Worm (Caenorhabditis elegans) whole organism, midembryonic: ENCODE results near the gene moc-5.

ENCODE experiments used
- tab-1 ChIP-seq: fragments of 200-800 bp; sonication (Bioruptor generic); IDR thresholded peaks from 2 replicates; pipeline ENCODE4 v1.3.6; 2022; ENCODE audit warnings: missing genetic modification characterization, missing compliant biosample characterization
- ztf-29 ChIP-seq: fragments of 200-800 bp; sonication (Bioruptor generic); IDR thresholded peaks from 2 replicates; pipeline ENCODE4 v1.3.6; 2022; ENCODE audit warnings: missing genetic modification reagents, missing genetic modification characterization, missing compliant biosample characterization

DNA sequence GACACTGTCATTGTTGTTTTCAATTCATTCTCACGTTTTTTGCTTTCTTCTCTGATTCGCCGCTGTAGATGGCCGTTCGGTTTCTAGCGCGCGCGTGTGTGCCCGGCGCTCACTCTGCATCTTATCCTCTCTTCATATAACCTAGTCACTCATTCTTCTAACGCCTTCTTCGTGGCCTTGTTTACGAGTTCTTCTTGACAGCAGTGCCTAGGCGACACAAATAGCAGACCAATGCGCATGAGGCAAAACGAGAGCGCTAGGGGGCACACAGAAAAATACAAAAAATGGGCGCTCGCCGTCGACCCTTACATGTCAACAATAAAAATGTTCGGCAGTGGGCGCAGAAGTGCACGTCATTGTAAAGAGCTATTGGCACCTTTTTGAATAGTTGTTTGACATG, 14.7 kb downstream of the moc-5 start:
- TF ChIP-seq ztf-29 (GFP tag; lab: Robert Waterston, UW) (no peak), tab-1 (GFP tag; lab: Robert Waterston, UW) (no peak)
